Worm (Caenorhabditis elegans): ENCODE results near the gene vps-18.

- TF ChIP-seq nhr-23 (tag; optimal IDR thresholded peaks at IDR 0.05) (no peak), ztf-1 (GFP tag; conservative IDR thresholded peaks at IDR 0.05) (no peak), mbf-1 (tag; optimal IDR thresholded peaks at IDR 0.05) (no peak), unc-62 (GFP tag; optimal IDR thresholded peaks at IDR 0.05) (no peak)
These were observed 6.1 kb upstream of the vps-18 start for ce11 chrII:4454823-4455222.

All from whole organism, L2 larva.